Fruit fly (Drosophila melanogaster) whole organism, adult: ENCODE measurements around the gene dimm.

Experiments
- CG33017 ChIP-seq: fragments of 200-800 bp; sonication (Bioruptor generic); optimal IDR thresholded peaks from 2 replicates; lab custom pipeline; 2018; ENCODE audit warnings: missing biosample characterization, mild to moderate bottlenecking, missing genetic modification characterization, moderate library complexity
- Clk ChIP-seq: fragments of 200-800 bp; sonication (Bioruptor generic); optimal IDR thresholded peaks from 2 replicates; lab custom pipeline; 2017; ENCODE audit warnings: missing biosample characterization, missing genetic modification characterization
- Crg-1 ChIP-seq: fragments of 200-800 bp; sonication (Bioruptor generic); optimal IDR thresholded peaks from 2 replicates; lab custom pipeline; 2016; ENCODE audit warnings: missing biosample characterization, missing genetic modification characterization
- Mnt ChIP-seq: fragments of 200-800 bp; sonication (Bioruptor generic); optimal IDR thresholded peaks from 2 replicates; lab custom pipeline; 2016; ENCODE audit warnings: missing biosample characterization, mild to moderate bottlenecking, missing genetic modification characterization
- cnc ChIP-seq, 2 experiments: fragments of >200 bp; optimal IDR thresholded peaks; 2 replicates each; lab custom pipeline; 2017
- ovo ChIP-seq: fragments of 200-800 bp; sonication (Bioruptor generic); optimal IDR thresholded peaks from 2 replicates; lab custom pipeline; 2016; ENCODE audit warnings: missing biosample characterization, missing genetic modification characterization

DNA sequence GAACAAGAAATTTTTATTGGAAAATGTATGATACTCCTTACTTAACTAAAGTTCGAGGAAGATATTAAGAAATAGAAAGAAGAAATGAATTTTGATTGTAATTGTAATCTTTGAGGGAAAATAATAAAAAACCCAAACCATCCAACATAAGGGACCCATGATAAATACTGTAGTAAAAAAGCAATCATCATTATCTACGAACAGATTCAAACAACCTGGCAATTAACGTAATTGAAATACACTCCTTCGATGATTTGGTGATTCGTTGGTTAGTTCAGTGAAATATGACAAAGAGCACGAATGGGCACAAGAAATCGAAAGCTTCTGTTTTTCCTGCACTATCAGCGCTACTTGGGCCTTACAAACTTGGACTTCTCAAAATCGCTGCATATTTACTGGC, 41.1 kb upstream of the dimm start, which contains the start of gene Gr39a:
- TF ChIP-seq Crg-1 (GFP tag; lab: Kevin White, UChicago), result no peak
- no peak for TF ChIP-seq Mnt (GFP tag; lab: Kevin White, UChicago)
- TF ChIP-seq ovo, result no peak
- TF ChIP-seq CG33017 (tag; lab: Kevin White, UChicago), result no peak
- no peak for TF ChIP-seq Clk (GFP tag; lab: Kevin White, UChicago)
- TF ChIP-seq cnc (optimal IDR thresholded peaks at IDR 0.05; lab: Kevin White, UChicago), result no peak
